Worm (Caenorhabditis elegans) whole organism, L4/young adult: ENCODE results near the gene F49F1.10.

ENCODE experiments used
- W03F9.2 ChIP-seq: fragments of 150-350 bp; optimal IDR thresholded peaks from 2 replicates; lab custom pipeline; 2014; ENCODE audit warnings: missing biosample characterization, missing genetic modification characterization
- dao-5 ChIP-seq: sonication (generic microtip); optimal IDR thresholded peaks from 2 replicates; lab custom pipeline; 2016; ENCODE audit warnings: missing genotype, missing genetic modification characterization, moderate library complexity, missing compliant biosample characterization
- him-1 ChIP-seq: sonication (generic microtip); optimal IDR thresholded peaks from 2 replicates; lab custom pipeline; 2016; ENCODE audit warnings: missing genotype, missing genetic modification reagents, missing genetic modification characterization, missing compliant biosample characterization

ce11 chrIV:4172242-4172641 is 33.3 kb upstream of the F49F1.10 start:
- no peak for TF ChIP-seq W03F9.2 (tag; lab: Kevin White, UChicago)
- no peak for TF ChIP-seq him-1 (tag; lab: Kevin White, UChicago)
- TF ChIP-seq dao-5 (tag; lab: Kevin White, UChicago) = no peak
